Fruit fly (Drosophila melanogaster): Measurements from ENCODE around the gene Or69a.

- TF ChIP-seq Sin3A (optimal IDR thresholded peaks at IDR 0.05) (no peak), ttk (optimal IDR thresholded peaks at IDR 0.05) (no peak), psq (optimal IDR thresholded peaks at IDR 0.05) (no peak), h (optimal IDR thresholded peaks at IDR 0.05) (no peak), insv (optimal IDR thresholded peaks at IDR 0.05) (no peak), Myc (optimal IDR thresholded peaks at IDR 0.05) (no peak)
These were observed 4.7 kb upstream of the Or69a start, which contains the start of the genes CG10748 and CG10749 for dm6 chr3L:12972259-12972658.

Data from Kc167 (cell line).